Worm (Caenorhabditis elegans) whole organism, early embryonic: Measurements from ENCODE around the gene fat-1.

Experiments
- ama-1 ChIP-seq: fragments of 150-350 bp; optimal IDR thresholded peaks from 2 replicates; lab custom pipeline; 2014
- ceh-13 ChIP-seq: fragments of 200-800 bp; sonication (Bioruptor generic); optimal IDR thresholded peaks from 2 replicates; lab custom pipeline; 2018; ENCODE audit warnings: mild to moderate bottlenecking, missing genetic modification characterization, missing compliant biosample characterization
- flt-1 ChIP-seq: fragments of 200-800 bp; sonication (Bioruptor generic); IDR thresholded peaks from 2 replicates; pipeline ENCODE4 v1.3.6; 2022; ENCODE audit warnings: missing genetic modification characterization, missing compliant biosample characterization
- scrt-1 ChIP-seq: fragments of 200-800 bp; sonication (Bioruptor generic); IDR thresholded peaks from 2 replicates; pipeline ENCODE4 v1.3.6; 2022; ENCODE audit warnings: missing genetic modification characterization, missing compliant biosample characterization
- tbx-37 ChIP-seq: fragments of 200-800 bp; sonication (Bioruptor generic); conservative IDR thresholded peaks from 2 replicates; pipeline ENCODE4 v1.3.6; 2022; ENCODE audit warnings: missing genetic modification reagents, missing genetic modification characterization, missing compliant biosample characterization

DNA sequence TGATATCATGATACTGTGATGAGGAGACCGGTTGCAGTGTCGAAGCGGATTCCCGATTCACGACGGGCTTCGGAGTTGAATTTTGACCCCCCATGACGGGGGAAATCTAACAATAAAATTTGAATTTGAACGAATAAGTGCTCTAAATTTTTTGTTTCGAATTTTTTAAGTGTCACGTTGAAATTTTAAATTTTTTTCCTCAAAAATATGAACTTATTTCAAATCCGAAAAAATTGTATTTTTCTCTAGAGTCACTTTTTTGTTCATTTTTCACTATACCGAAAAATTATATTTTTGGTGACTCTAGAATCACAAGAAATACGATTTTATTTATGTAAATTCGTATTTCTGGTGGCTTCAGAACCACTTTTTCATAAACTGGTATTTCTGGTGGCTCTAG lies 43.0 kb downstream of the fat-1 start, which contains the start of gene W02A2.8:
- TF ChIP-seq tbx-37 (GFP tag; lab: Robert Waterston, UW) (no peak), ama-1 (lab: Kevin White, UChicago) (no peak), flt-1 (no peak), ceh-13 (no peak), scrt-1 (GFP tag; lab: Robert Waterston, UW) (no peak)
